Fruit fly (Drosophila melanogaster): ENCODE measurements around the gene Grx1.

The Grx1 gene

DNA sequence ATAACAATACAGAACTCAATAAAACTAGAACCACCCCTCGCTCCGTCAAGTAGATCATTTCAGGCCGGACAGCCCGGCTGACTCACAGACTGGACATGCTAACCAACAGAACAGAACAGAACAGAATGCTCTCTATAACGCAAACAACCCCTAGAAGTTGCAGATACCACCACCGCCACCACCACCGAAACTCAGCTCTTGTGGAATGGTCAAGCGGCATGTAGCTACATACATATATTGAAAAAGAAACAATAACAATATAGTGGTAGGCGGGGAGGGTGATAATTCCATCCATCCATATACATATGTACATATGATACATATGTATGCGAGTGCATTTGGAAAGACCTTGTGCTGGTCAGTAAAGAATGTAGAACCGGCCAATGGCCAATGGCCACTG lies 14.6 kb upstream of the Grx1 start:
- TF ChIP-seq Ets65A (GFP tag) (peak; percentile 64), seq (GFP tag; IDR thresholded peaks at IDR 0.05) (peak; percentile 84), CG1603 (tag; optimal IDR thresholded peaks at IDR 0.05) (no peak), ATbp (GFP tag; optimal IDR thresholded peaks at IDR 0.05) (no peak), CG17568 (GFP tag; optimal IDR thresholded peaks at IDR 0.05) (no peak), cg (GFP tag; optimal IDR thresholded peaks at IDR 0.05) (peak; percentile 37), CG10959 (GFP tag; IDR thresholded peaks at IDR 0.05) (no peak), CG18476 (GFP tag; optimal IDR thresholded peaks at IDR 0.05) (peak; percentile 49), CG34224 (GFP tag; IDR thresholded peaks at IDR 0.05; ENCODE audit: partially characterized antibody) (no peak), chinmo (GFP tag; IDR thresholded peaks at IDR 0.05; ENCODE audit: partially characterized antibody) (0 out of 4 replicates have a peak, but pooled peaks have one; percentile 5), gce (GFP tag; IDR thresholded peaks at IDR 0.05) (no peak), Bgb (GFP tag; IDR thresholded peaks at IDR 0.05; ENCODE audit: partially characterized antibody) (no peak), CG2712 (tag; optimal IDR thresholded peaks at IDR 0.05) (no peak), D (optimal IDR thresholded peaks at IDR 0.05) (peak; percentile 45), D (GFP tag; optimal IDR thresholded peaks at IDR 0.05) (no peak), Nf-YB (GFP tag; optimal IDR thresholded peaks at IDR 0.05) (peak; percentile 90), CG2199 (GFP tag; IDR thresholded peaks at IDR 0.05) (0 out of 3 replicates have a peak, but pooled peaks have one; percentile 86), grau (tag; optimal IDR thresholded peaks at IDR 0.05) (no peak), repo (GFP tag; optimal IDR thresholded peaks at IDR 0.05) (no peak), nerfin-1 (tag; optimal IDR thresholded peaks at IDR 0.05) (peak; percentile 71), Nf-YC (tag; optimal IDR thresholded peaks at IDR 0.05) (peak; percentile 84), CG8924 (tag; optimal IDR thresholded peaks at IDR 0.05) (peak; percentile 53), CG8290 (GFP tag; optimal IDR thresholded peaks at IDR 0.05) (no peak), CG8290 (tag; optimal IDR thresholded peaks at IDR 0.05) (no peak), scrt (GFP tag; optimal IDR thresholded peaks at IDR 0.05) (no peak), Doc2 (GFP tag; IDR thresholded peaks at IDR 0.05) (no peak), GATAe (GFP tag; conservative IDR thresholded peaks at IDR 0.05) (no peak), pros (GFP tag; optimal IDR thresholded peaks at IDR 0.05) (peak; percentile 62), usp (GFP tag; optimal IDR thresholded peaks at IDR 0.05) (no peak), slbo (GFP tag; IDR thresholded peaks at IDR 0.05) (no peak)

DNA sequence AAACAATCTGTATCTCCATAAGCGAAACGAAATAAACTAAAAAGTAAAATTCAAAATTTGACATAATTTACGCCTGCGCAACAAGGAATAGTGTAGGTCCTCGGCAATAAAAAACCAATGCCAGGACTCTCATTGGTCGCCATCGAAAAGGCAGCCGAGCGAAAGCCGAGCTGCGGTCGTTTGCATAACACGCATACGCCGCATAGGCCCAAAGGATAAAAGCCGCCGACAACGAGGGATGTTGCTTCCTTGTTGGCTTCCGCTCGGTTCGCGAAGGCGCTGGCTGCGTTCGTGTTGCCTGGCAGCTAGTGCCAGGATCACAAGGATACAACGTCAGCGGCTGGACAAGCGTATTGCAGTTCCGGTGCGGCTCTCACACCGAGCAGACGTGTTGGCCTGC lies 8.6 kb upstream of the Grx1 start:
- peak; percentile 93 for TF ChIP-seq Deaf1 (tag; optimal IDR thresholded peaks at IDR 0.05)
- TF ChIP-seq CG7372 (GFP tag; IDR thresholded peaks at IDR 0.05), result peak; percentile 75; the same call in 1 of the 2 replicates
- no peak for TF ChIP-seq Ptx1 (GFP tag; IDR thresholded peaks at IDR 0.05)
- no peak for TF ChIP-seq CG43689 (GFP tag; IDR thresholded peaks at IDR 0.05)
- no peak for TF ChIP-seq fu2 (GFP tag; optimal IDR thresholded peaks at IDR 0.05)
- no peak for TF ChIP-seq al (GFP tag; IDR thresholded peaks at IDR 0.05)
- TF ChIP-seq Blimp-1 (GFP tag; optimal IDR thresholded peaks at IDR 0.05), result no peak
- no peak for TF ChIP-seq CG8924 (tag; optimal IDR thresholded peaks at IDR 0.05)
- TF ChIP-seq CG16815 (GFP tag; optimal IDR thresholded peaks at IDR 0.05), result no peak
- TF ChIP-seq ttk (GFP tag; IDR thresholded peaks at IDR 0.05), result no peak
- no peak for TF ChIP-seq CG12071 (GFP tag; optimal IDR thresholded peaks at IDR 0.05)
- TF ChIP-seq Oaz (GFP tag; IDR thresholded peaks at IDR 0.05), result no peak
- no peak for TF ChIP-seq Adf1 (GFP tag; IDR thresholded peaks at IDR 0.05)
- TF ChIP-seq Ets65A (GFP tag), result peak; percentile 46
- no peak for TF ChIP-seq chinmo (GFP tag; IDR thresholded peaks at IDR 0.05; ENCODE audit: partially characterized antibody)
- TF ChIP-seq ems (GFP tag; optimal IDR thresholded peaks at IDR 0.05), result no peak
- no peak for TF ChIP-seq CG6689 (GFP tag; IDR thresholded peaks at IDR 0.05)
- no peak for TF ChIP-seq shn (GFP tag; optimal IDR thresholded peaks at IDR 0.05)
- TF ChIP-seq CG10654 (GFP tag; optimal IDR thresholded peaks at IDR 0.05), result no peak
- no peak for TF ChIP-seq CG4360 (GFP tag; IDR thresholded peaks at IDR 0.05)
- no peak for TF ChIP-seq Poxn (GFP tag; IDR thresholded peaks at IDR 0.05)
- peak; percentile 73 for TF ChIP-seq Nf-YB (GFP tag; optimal IDR thresholded peaks at IDR 0.05)
- TF ChIP-seq vnd (GFP tag; IDR thresholded peaks at IDR 0.05; ENCODE audit: partially characterized antibody), result no peak
- TF ChIP-seq CG8359 (GFP tag; optimal IDR thresholded peaks at IDR 0.05; ENCODE audit: borderline replicate concordance), result no peak
- no peak for TF ChIP-seq klu (GFP tag; IDR thresholded peaks at IDR 0.05)
- TF ChIP-seq ase (GFP tag; IDR thresholded peaks at IDR 0.05), result no peak
- peak; percentile 92 for TF ChIP-seq Nf-YC (tag; optimal IDR thresholded peaks at IDR 0.05)
- no peak for TF ChIP-seq CG1024 (GFP tag; IDR thresholded peaks at IDR 0.05)
